Fruit fly (Drosophila melanogaster): ENCODE results near the gene Pi4KIIIalpha.

The Pi4KIIIalpha gene

DNA sequence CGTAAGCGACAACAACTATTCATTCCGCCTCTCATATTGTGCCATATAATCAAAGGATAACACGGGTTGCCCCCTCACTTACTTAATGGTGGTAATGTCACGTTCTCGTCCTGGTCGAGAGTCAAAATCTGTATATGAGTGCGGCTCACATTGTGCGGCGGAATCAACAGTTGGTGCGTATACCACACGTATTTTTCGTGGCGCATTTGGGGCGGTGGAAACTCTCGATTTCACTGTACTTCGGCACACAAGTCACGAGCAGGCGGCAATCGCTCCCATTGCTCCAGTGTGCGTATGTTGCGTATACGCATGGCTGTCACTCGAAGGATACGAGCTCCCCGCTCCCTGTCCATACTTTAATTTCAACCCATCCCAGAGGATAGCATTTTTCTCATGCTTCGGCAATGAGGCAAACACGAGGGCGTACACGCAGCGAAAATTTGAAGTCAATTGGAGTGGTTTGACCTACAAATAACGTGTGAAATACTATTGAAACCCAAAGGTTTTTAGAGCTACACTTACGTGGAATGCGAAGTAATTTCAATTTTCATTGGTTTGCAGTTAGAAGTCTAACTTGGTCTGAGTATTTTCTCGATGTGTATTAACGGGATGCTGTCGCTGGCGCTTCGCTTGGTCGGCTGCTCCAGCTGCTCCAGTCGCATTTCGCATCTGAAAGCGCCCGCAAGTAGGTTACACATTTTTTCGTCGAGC is 42.7 kb upstream of the Pi4KIIIalpha start (continued):
- TF ChIP-seq CG8359 (GFP tag; optimal IDR thresholded peaks at IDR 0.05; ENCODE audit: borderline replicate concordance), result no peak
- TF ChIP-seq gro (GFP tag; optimal IDR thresholded peaks at IDR 0.05), result peak; percentile 67
- peak; percentile 81; the same call in 2 of the 3 replicates for TF ChIP-seq so (GFP tag; IDR thresholded peaks at IDR 0.05)
- peak; percentile 76 for TF ChIP-seq ttk (GFP tag; IDR thresholded peaks at IDR 0.05)
- TF ChIP-seq pzg (GFP tag; optimal IDR thresholded peaks at IDR 0.05), result peak; percentile 13
- TF ChIP-seq Lpt (GFP tag; optimal IDR thresholded peaks at IDR 0.05), result no peak
- peak; percentile 67 for TF ChIP-seq Awh (GFP tag; IDR thresholded peaks at IDR 0.05)
- peak; percentile 36 for TF ChIP-seq Mes4 (GFP tag; optimal IDR thresholded peaks at IDR 0.05)
- peak; percentile 61 for TF ChIP-seq CG13424 (tag; optimal IDR thresholded peaks at IDR 0.05)
- no peak for TF ChIP-seq pfk (GFP tag; optimal IDR thresholded peaks at IDR 0.05)
- TF ChIP-seq exex (tag; optimal IDR thresholded peaks at IDR 0.05), result peak; percentile 32
- TF ChIP-seq sd (tag; optimal IDR thresholded peaks at IDR 0.05), result peak; percentile 52
- peak; percentile 61 to 70 for TF ChIP-seq chif (GFP tag; optimal IDR thresholded peaks at IDR 0.05)
- TF ChIP-seq trh (GFP tag; optimal IDR thresholded peaks at IDR 0.05), result peak; percentile 43
- TF ChIP-seq CG1832 (GFP tag; optimal IDR thresholded peaks at IDR 0.05), result no peak
- TF ChIP-seq ato (GFP tag; IDR thresholded peaks at IDR 0.05; ENCODE audit: partially characterized antibody), result no peak
- peak; percentile 81 for TF ChIP-seq CG2678 (tag; optimal IDR thresholded peaks at IDR 0.05)
- TF ChIP-seq otp (GFP tag; IDR thresholded peaks at IDR 0.05), result peak; percentile 65; the same call in 2 of the 3 replicates
- TF ChIP-seq jigr1 (GFP tag; IDR thresholded peaks at IDR 0.05), result no peak
- no peak for TF ChIP-seq danr (GFP tag; IDR thresholded peaks at IDR 0.05)
- TF ChIP-seq inv (GFP tag; IDR thresholded peaks at IDR 0.05; ENCODE audit: partially characterized antibody), result no peak
- TF ChIP-seq CG18619 (GFP tag; optimal IDR thresholded peaks at IDR 0.05), result peak; percentile 75
- peak; percentile 35 for TF ChIP-seq CG13123 (GFP tag; optimal IDR thresholded peaks at IDR 0.05)
- no peak for TF ChIP-seq Dip2 (GFP tag; IDR thresholded peaks at IDR 0.05)
- peak; percentile 32 for TF ChIP-seq CG9437 (GFP tag; optimal IDR thresholded peaks at IDR 0.05)
- peak; percentile 66 for TF ChIP-seq Poxn (GFP tag; IDR thresholded peaks at IDR 0.05)
- TF ChIP-seq CG6791 (GFP tag; IDR thresholded peaks at IDR 0.05; ENCODE audit: partially characterized antibody), result no peak
- TF ChIP-seq onecut (GFP tag; IDR thresholded peaks at IDR 0.05), result peak; percentile 64
- TF ChIP-seq Ets65A (GFP tag), result peak; percentile 97
- TF ChIP-seq Dbx (GFP tag; IDR thresholded peaks at IDR 0.05), result peak; percentile 91
- peak; percentile 67 for TF ChIP-seq Rx (GFP tag; IDR thresholded peaks at IDR 0.05)
- TF ChIP-seq CG14965 (GFP tag; optimal IDR thresholded peaks at IDR 0.05; ENCODE audit: borderline replicate concordance), result peak; percentile 45
- peak; percentile 74 for TF ChIP-seq CG10366 (GFP tag; IDR thresholded peaks at IDR 0.05)
- TF ChIP-seq salm (tag; optimal IDR thresholded peaks at IDR 0.05), result no peak
- peak; percentile 60 for TF ChIP-seq ERR (GFP tag; optimal IDR thresholded peaks at IDR 0.05)
- peak; percentile 58 for TF ChIP-seq Atf-2 (GFP tag; optimal IDR thresholded peaks at IDR 0.05)
- no peak for TF ChIP-seq vnd (GFP tag; IDR thresholded peaks at IDR 0.05; ENCODE audit: partially characterized antibody)
- no peak for TF ChIP-seq ro (GFP tag; IDR thresholded peaks at IDR 0.05)
- no peak for TF ChIP-seq kah (GFP tag; optimal IDR thresholded peaks at IDR 0.05)
- peak; percentile 95 for TF ChIP-seq lab (GFP tag; optimal IDR thresholded peaks at IDR 0.05)
- no peak for TF ChIP-seq bowl (GFP tag; IDR thresholded peaks at IDR 0.05)
- peak; percentile 49 for TF ChIP-seq CG4820 (GFP tag; optimal IDR thresholded peaks at IDR 0.05)
- peak; percentile 42 for TF ChIP-seq Atf3 (GFP tag; optimal IDR thresholded peaks at IDR 0.05)
- TF ChIP-seq wdn (GFP tag; IDR thresholded peaks at IDR 0.05), result peak; percentile 71; the same call in 1 of the 2 replicates
- no peak; the same call in 1 of the 2 replicates for TF ChIP-seq sens-2 (GFP tag; IDR thresholded peaks at IDR 0.05)
- TF ChIP-seq CG11504 (tag; optimal IDR thresholded peaks at IDR 0.05), result peak; percentile 77
- peak; percentile 79 for TF ChIP-seq CG15514 (GFP tag; optimal IDR thresholded peaks at IDR 0.05)
- no peak for TF ChIP-seq prd (optimal IDR thresholded peaks at IDR 0.05)
- TF ChIP-seq prd (GFP tag; IDR thresholded peaks at IDR 0.05), result peak; percentile 86
- TF ChIP-seq sqz (GFP tag; optimal IDR thresholded peaks at IDR 0.05), result no peak
